Fruit fly (Drosophila melanogaster): Measurements from ENCODE around the gene CG11134.
A peak's percentile ranks its signal among the peaks of the same experiment; 100 is the strongest.

CG11134 gene

dm6 chrX:13739411-13739888, 1.7 kb downstream of the CG11134 start, which contains the start of gene CG11151 (continued):
- TF ChIP-seq CG6683 (GFP tag; optimal IDR thresholded peaks at IDR 0.05) (peak; percentile 92), knrl (GFP tag; IDR thresholded peaks at IDR 0.05; ENCODE audit: partially characterized antibody) (peak; percentile 64; the same call in 2 of the 3 replicates), ftz-f1 (GFP tag; optimal IDR thresholded peaks at IDR 0.05) (no peak), her (GFP tag; optimal IDR thresholded peaks at IDR 0.05) (peak; percentile 95), CG10654 (GFP tag; optimal IDR thresholded peaks at IDR 0.05) (peak; percentile 95), CG2712 (tag; optimal IDR thresholded peaks at IDR 0.05) (peak; percentile 97), bsh (GFP tag; optimal IDR thresholded peaks at IDR 0.05) (peak; percentile 96 to 98), CG7987 (GFP tag; optimal IDR thresholded peaks at IDR 0.05) (peak; percentile 91), Opbp (GFP tag; IDR thresholded peaks at IDR 0.05; ENCODE audit: partially characterized antibody) (no peak), CG18764 (GFP tag; optimal IDR thresholded peaks at IDR 0.05) (peak; percentile 94), E2f2 (GFP tag; IDR thresholded peaks at IDR 0.05) (peak; percentile 82), gce (GFP tag; IDR thresholded peaks at IDR 0.05) (peak; percentile 90), gcm2 (GFP tag; optimal IDR thresholded peaks at IDR 0.05) (peak; percentile 90), CG18262 (tag; optimal IDR thresholded peaks at IDR 0.05) (peak; percentile 97), Poxn (GFP tag; IDR thresholded peaks at IDR 0.05) (peak; percentile 86), CG15601 (tag; optimal IDR thresholded peaks at IDR 0.05) (peak; percentile 95), Hmx (GFP tag; optimal IDR thresholded peaks at IDR 0.05) (peak; percentile 92), prd (optimal IDR thresholded peaks at IDR 0.05) (no peak), prd (GFP tag; IDR thresholded peaks at IDR 0.05) (peak; percentile 97), pnt (GFP tag; optimal IDR thresholded peaks at IDR 0.05) (peak; percentile 96), CG1024 (GFP tag; IDR thresholded peaks at IDR 0.05) (peak; percentile 91), Gsc (GFP tag; IDR thresholded peaks at IDR 0.05) (no peak; the same call in 1 of the 2 replicates), CG1233 (GFP tag; optimal IDR thresholded peaks at IDR 0.05) (peak; percentile 96), NK7.1 (GFP tag; optimal IDR thresholded peaks at IDR 0.05) (peak; percentile 93), CG6854 (GFP tag; optimal IDR thresholded peaks at IDR 0.05) (peak; percentile 96), CG15696 (tag; optimal IDR thresholded peaks at IDR 0.05) (peak; percentile 94), scrt (GFP tag; optimal IDR thresholded peaks at IDR 0.05) (peak; percentile 94), Hsf (GFP tag; optimal IDR thresholded peaks at IDR 0.05) (peak; percentile 97), CG3407 (GFP tag; optimal IDR thresholded peaks at IDR 0.05) (peak; percentile 94), stc (GFP tag; IDR thresholded peaks at IDR 0.05) (peak; percentile 94), CG17328 (GFP tag; IDR thresholded peaks at IDR 0.05) (peak; percentile 96), CG9932 (GFP tag; IDR thresholded peaks at IDR 0.05) (peak; percentile 94), stwl (tag; optimal IDR thresholded peaks at IDR 0.05) (peak; percentile 64), HLH54F (GFP tag; optimal IDR thresholded peaks at IDR 0.05) (peak; percentile 97), ken (GFP tag; IDR thresholded peaks at IDR 0.05) (peak; percentile 94), nmo (GFP tag; optimal IDR thresholded peaks at IDR 0.05) (peak; percentile 97), CG12744 (GFP tag; optimal IDR thresholded peaks at IDR 0.05) (peak; percentile 95), GATAe (GFP tag; conservative IDR thresholded peaks at IDR 0.05) (peak; percentile 76), luna (GFP tag; optimal IDR thresholded peaks at IDR 0.05) (peak; percentile 91), CG2120 (GFP tag; optimal IDR thresholded peaks at IDR 0.05) (peak; percentile 98), Aef1 (GFP tag; IDR thresholded peaks at IDR 0.05) (peak; percentile 92), Hr51 (GFP tag; optimal IDR thresholded peaks at IDR 0.05) (peak; percentile 97 to 98), ab (GFP tag; optimal IDR thresholded peaks at IDR 0.05) (peak; percentile 82), BtbVII (GFP tag; optimal IDR thresholded peaks at IDR 0.05) (peak; percentile 97), MTF-1 (GFP tag; optimal IDR thresholded peaks at IDR 0.05; ENCODE audit: borderline replicate concordance) (peak; percentile 92), CG31365 (tag; optimal IDR thresholded peaks at IDR 0.05) (peak; percentile 86), E2f1 (GFP tag; IDR thresholded peaks at IDR 0.05) (peak; percentile 95), Mrtf (GFP tag; IDR thresholded peaks at IDR 0.05) (peak; percentile 93), ash1 (GFP tag; optimal IDR thresholded peaks at IDR 0.05) (peak; percentile 82), CG17385 (GFP tag; optimal IDR thresholded peaks at IDR 0.05) (peak; percentile 95), rib (GFP tag; IDR thresholded peaks at IDR 0.05) (peak; percentile 90)

Measured in whole organism, embryonic.